Worm (Caenorhabditis elegans) whole organism, early embryonic: ENCODE measurements around the gene F54B8.1.

Source experiments
- B0310.2 ChIP-seq: sonication (generic microtip); optimal IDR thresholded peaks from 2 replicates; lab custom pipeline; 2016; ENCODE audit warnings: mild to moderate bottlenecking, missing genetic modification characterization, missing compliant biosample characterization
- F13C5.2 ChIP-seq: sonication (generic microtip); optimal IDR thresholded peaks from 2 replicates; lab custom pipeline; 2017; ENCODE audit warnings: mild to moderate bottlenecking, missing genetic modification characterization, inconsistent platforms, missing compliant biosample characterization
- aly-1 ChIP-seq: sonication (generic microtip); optimal IDR thresholded peaks from 2 replicates; lab custom pipeline; 2016; ENCODE audit warnings: missing genetic modification characterization, missing compliant biosample characterization
- ama-1 ChIP-seq: fragments of 150-350 bp; optimal IDR thresholded peaks from 2 replicates; lab custom pipeline; 2014
- ceh-13 ChIP-seq: fragments of 200-800 bp; sonication (Bioruptor generic); optimal IDR thresholded peaks from 2 replicates; lab custom pipeline; 2018; ENCODE audit warnings: mild to moderate bottlenecking, missing genetic modification characterization, missing compliant biosample characterization
- ceh-36 ChIP-seq: sonication (generic microtip); optimal IDR thresholded peaks from 2 replicates; lab custom pipeline; 2016; ENCODE audit warnings: missing genetic modification characterization, inconsistent platforms, missing compliant biosample characterization
- ets-7 ChIP-seq: sonication (generic microtip); optimal IDR thresholded peaks from 2 replicates; lab custom pipeline; 2016; ENCODE audit warnings: missing genotype, missing genetic modification characterization, missing compliant biosample characterization
- flt-1 ChIP-seq: fragments of 200-800 bp; sonication (Bioruptor generic); IDR thresholded peaks from 2 replicates; pipeline ENCODE4 v1.3.6; 2022; ENCODE audit warnings: missing genetic modification characterization, missing compliant biosample characterization
- hmbx-1 ChIP-seq: sonication (generic microtip); optimal IDR thresholded peaks from 2 replicates; lab custom pipeline; 2016; ENCODE audit warnings: mild to moderate bottlenecking, missing genetic modification characterization, missing compliant biosample characterization
- hmg-4 ChIP-seq: fragments of 200-800 bp; sonication (Bioruptor generic); optimal IDR thresholded peaks from 2 replicates; lab custom pipeline; 2018; ENCODE audit warnings: mild to moderate bottlenecking, missing genetic modification characterization, missing compliant biosample characterization
- hnd-1 ChIP-seq: sonication (generic microtip); optimal IDR thresholded peaks from 2 replicates; lab custom pipeline; 2016; ENCODE audit warnings: missing genetic modification characterization, missing compliant biosample characterization
- pes-1 ChIP-seq: fragments of 200-800 bp; sonication (Bioruptor generic); IDR thresholded peaks from 2 replicates; pipeline ENCODE4 v1.3.6; 2022; ENCODE audit warnings: missing genetic modification reagents, missing genetic modification characterization, missing compliant biosample characterization
- scrt-1 ChIP-seq: fragments of 200-800 bp; sonication (Bioruptor generic); IDR thresholded peaks from 2 replicates; pipeline ENCODE4 v1.3.6; 2022; ENCODE audit warnings: missing genetic modification characterization, missing compliant biosample characterization
- sea-1 ChIP-seq: fragments of 200-800 bp; sonication (Bioruptor generic); conservative IDR thresholded peaks from 2 replicates; pipeline ENCODE4 v1.3.6; 2022; ENCODE audit warnings: missing genetic modification characterization, missing compliant biosample characterization
- tbx-11 ChIP-seq: fragments of 200-800 bp; sonication (Bioruptor generic); IDR thresholded peaks from 2 replicates; pipeline ENCODE4 v1.3.6; 2022; ENCODE audit warnings: missing genetic modification characterization, missing compliant biosample characterization
- tbx-37 ChIP-seq: fragments of 200-800 bp; sonication (Bioruptor generic); conservative IDR thresholded peaks from 2 replicates; pipeline ENCODE4 v1.3.6; 2022; ENCODE audit warnings: missing genetic modification reagents, missing genetic modification characterization, missing compliant biosample characterization
- tra-4 ChIP-seq: sonication (generic microtip); optimal IDR thresholded peaks from 2 replicates; lab custom pipeline; 2017; ENCODE audit warnings: missing genetic modification characterization, missing compliant biosample characterization

Gene F54B8.1

DNA sequence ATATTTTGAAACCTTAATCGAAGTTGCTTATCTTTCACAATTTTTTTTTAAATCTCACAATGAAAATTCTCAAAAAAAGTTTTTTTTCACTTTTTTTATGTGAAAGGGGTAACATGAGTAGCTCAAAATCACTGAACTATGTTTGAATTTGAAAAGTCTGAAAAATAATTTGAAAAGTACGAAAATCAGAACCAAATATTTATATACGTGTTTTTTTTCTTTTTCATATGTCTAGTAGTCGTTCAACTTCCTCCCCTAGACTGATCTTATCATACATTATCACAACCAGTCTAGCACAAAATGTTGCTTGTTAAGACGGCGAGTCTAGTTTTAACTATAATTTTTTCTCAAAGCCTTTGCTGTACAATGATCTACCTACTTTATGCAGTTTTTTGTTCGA lies 10.9 kb downstream of the F54B8.1 start, which contains the start of gene srbc-49:
TSS of gene srbc-49 (plus strand) at position 301 of the 400 bp plus-strand sequence.
- TF ChIP-seq sea-1 = no peak
- TF ChIP-seq hmbx-1 (tag; lab: Kevin White, UChicago) = no peak
- no peak for TF ChIP-seq F13C5.2 (tag; lab: Kevin White, UChicago)
- no peak for TF ChIP-seq hnd-1 (tag; lab: Kevin White, UChicago)
- no peak for TF ChIP-seq ceh-13
- TF ChIP-seq scrt-1 (GFP tag; lab: Robert Waterston, UW) = no peak
- TF ChIP-seq ceh-36 (tag; lab: Kevin White, UChicago) = no peak
- no peak for TF ChIP-seq B0310.2 (tag; lab: Kevin White, UChicago)
- TF ChIP-seq hmg-4 = no peak
- TF ChIP-seq tbx-11 (GFP tag; lab: Robert Waterston, UW) = no peak

DNA sequence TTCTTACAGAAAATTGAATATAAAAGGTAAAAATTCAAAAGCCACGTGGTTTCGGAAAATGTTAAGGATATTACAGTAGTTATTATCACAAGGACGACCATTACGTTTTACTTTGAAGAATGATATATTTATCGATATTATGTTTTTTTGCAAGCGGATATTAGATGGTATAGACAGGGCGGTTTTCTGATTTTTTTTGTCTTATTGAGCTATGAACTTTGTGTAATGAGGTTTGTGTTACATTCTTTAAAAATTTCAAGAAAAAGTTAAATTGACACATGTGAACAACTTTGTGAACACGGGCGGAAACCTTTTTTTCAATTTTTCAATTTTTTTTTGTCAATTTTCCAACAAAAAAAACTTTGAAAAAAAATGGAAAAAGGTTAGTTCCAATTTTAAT lies 14.3 kb downstream of the F54B8.1 start, which contains the start of gene srbc-50:
TSS of gene srbc-50 (minus strand) at position 101 of the 400 bp plus-strand sequence.
- no peak for TF ChIP-seq ets-7 (tag; lab: Kevin White, UChicago)
- TF ChIP-seq tbx-37 = no peak
- no peak for TF ChIP-seq scrt-1 (GFP tag; lab: Robert Waterston, UW)
- TF ChIP-seq ama-1 (lab: Kevin White, UChicago) = no peak
- no peak for TF ChIP-seq ceh-13
- no peak for TF ChIP-seq flt-1 (GFP tag; lab: Robert Waterston, UW)

DNA sequence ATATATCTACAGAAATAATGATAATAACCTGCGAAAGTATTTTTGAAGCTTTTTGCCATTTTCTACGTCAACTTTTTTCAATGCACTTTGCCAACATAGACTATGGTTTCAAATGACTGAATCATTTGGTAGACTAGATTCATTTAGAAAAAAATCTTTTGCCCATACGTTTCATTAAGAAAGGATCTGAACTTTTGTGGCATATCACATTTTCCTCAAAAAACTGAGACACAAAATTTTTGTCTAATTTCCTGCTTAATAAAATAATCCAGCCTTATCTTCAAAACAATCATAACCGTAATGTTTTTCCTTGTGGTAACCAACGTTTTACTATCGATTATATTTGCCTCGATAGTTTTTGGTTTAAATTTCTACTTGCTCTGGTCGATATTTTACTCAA lies 15.6 kb downstream of the F54B8.1 start, which contains the start of gene srbc-51:
TSS of gene srbc-51 (plus strand) at position 301 of the 400 bp plus-strand sequence.
- no peak for TF ChIP-seq B0310.2 (tag; lab: Kevin White, UChicago)
- TF ChIP-seq sea-1 = no peak
- no peak for TF ChIP-seq ceh-36 (tag; lab: Kevin White, UChicago)
- no peak for TF ChIP-seq hmg-4
- TF ChIP-seq ama-1 (lab: Kevin White, UChicago) = no peak
- no peak for TF ChIP-seq aly-1 (tag; lab: Kevin White, UChicago)
- TF ChIP-seq pes-1 (GFP tag; lab: Robert Waterston, UW) = no peak
- TF ChIP-seq ets-7 (tag; lab: Kevin White, UChicago) = no peak
- TF ChIP-seq tra-4 (tag; lab: Kevin White, UChicago) = no peak
- no peak for TF ChIP-seq tbx-37
- no peak for TF ChIP-seq F13C5.2 (tag; lab: Kevin White, UChicago)
- no peak for TF ChIP-seq ceh-13
- TF ChIP-seq hmbx-1 (tag; lab: Kevin White, UChicago) = no peak
- no peak for TF ChIP-seq tbx-11 (GFP tag; lab: Robert Waterston, UW)
- TF ChIP-seq scrt-1 (GFP tag; lab: Robert Waterston, UW) = no peak
- no peak for TF ChIP-seq hnd-1 (tag; lab: Kevin White, UChicago)

DNA sequence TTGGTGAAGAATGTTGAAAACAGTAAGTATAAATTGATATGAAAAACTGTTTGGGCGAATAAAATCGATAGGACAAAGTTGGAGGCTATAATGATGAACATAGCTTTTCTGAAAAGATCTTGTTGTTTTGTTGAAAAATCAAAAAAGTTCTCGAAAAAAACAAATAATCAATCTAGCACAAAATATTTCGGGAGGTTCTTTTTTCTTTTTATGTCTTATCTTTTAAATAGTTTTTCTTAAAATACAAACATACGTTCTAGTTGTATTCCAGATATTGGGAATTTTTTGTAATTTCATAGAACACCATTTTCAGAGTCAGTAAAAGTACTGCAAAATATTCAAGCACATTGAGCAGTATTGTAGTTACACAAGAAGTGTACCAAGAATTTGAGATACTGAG lies 19.4 kb downstream of the F54B8.1 start, which contains the start of gene srbc-55:
TSS of gene srbc-55 (minus strand) at position 101 of the 400 bp plus-strand sequence.
- no peak for TF ChIP-seq hnd-1 (tag; lab: Kevin White, UChicago)
- TF ChIP-seq pes-1 (GFP tag; lab: Robert Waterston, UW) = no peak
- TF ChIP-seq tra-4 (tag; lab: Kevin White, UChicago) = no peak
- TF ChIP-seq hmg-4 = no peak
- no peak for TF ChIP-seq ets-7 (tag; lab: Kevin White, UChicago)
- TF ChIP-seq flt-1 (GFP tag; lab: Robert Waterston, UW) = no peak
- no peak for TF ChIP-seq ama-1 (lab: Kevin White, UChicago)
- no peak for TF ChIP-seq B0310.2 (tag; lab: Kevin White, UChicago)
- no peak for TF ChIP-seq tbx-11 (GFP tag; lab: Robert Waterston, UW)
- no peak for TF ChIP-seq tbx-37
- TF ChIP-seq ceh-36 (tag; lab: Kevin White, UChicago) = no peak
- TF ChIP-seq ceh-13 = no peak
- TF ChIP-seq sea-1 = no peak
- TF ChIP-seq F13C5.2 (tag; lab: Kevin White, UChicago) = no peak
- TF ChIP-seq hmbx-1 (tag; lab: Kevin White, UChicago) = no peak
- no peak for TF ChIP-seq scrt-1 (GFP tag; lab: Robert Waterston, UW)
- no peak for TF ChIP-seq aly-1 (tag; lab: Kevin White, UChicago)

DNA sequence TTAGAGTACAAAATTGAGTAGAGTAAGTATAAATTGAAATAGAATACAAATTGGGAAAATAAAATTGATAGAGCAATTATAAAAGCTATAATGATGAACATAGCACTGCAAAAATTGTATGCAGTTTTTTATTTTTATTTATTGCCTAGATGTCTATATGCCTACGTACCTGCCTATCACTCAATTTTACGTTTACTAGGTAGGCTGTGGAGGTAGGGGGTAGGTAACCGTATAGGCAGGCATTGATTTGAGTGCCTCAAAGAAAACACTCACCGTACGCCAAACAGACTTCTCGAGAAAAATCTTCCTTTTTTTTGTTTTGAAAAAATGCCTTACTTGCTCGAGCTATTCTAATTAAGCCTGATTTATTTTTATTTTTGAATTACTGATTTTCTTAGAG lies 21.0 kb downstream of the F54B8.1 start, which contains the start of gene srbc-56:
TSS of gene srbc-56 (minus strand) at position 101 of the 400 bp plus-strand sequence.
- TF ChIP-seq ceh-13 = no peak
- TF ChIP-seq scrt-1 (GFP tag; lab: Robert Waterston, UW) = no peak
- TF ChIP-seq ceh-36 (tag; lab: Kevin White, UChicago) = no peak
- TF ChIP-seq F13C5.2 (tag; lab: Kevin White, UChicago) = no peak
- no peak for TF ChIP-seq hnd-1 (tag; lab: Kevin White, UChicago)
- no peak for TF ChIP-seq ama-1 (lab: Kevin White, UChicago)
- TF ChIP-seq tra-4 (tag; lab: Kevin White, UChicago) = no peak
- TF ChIP-seq pes-1 (GFP tag; lab: Robert Waterston, UW) = no peak
- no peak for TF ChIP-seq sea-1
- no peak for TF ChIP-seq flt-1 (GFP tag; lab: Robert Waterston, UW)
- no peak for TF ChIP-seq hmbx-1 (tag; lab: Kevin White, UChicago)
- TF ChIP-seq tbx-11 (GFP tag; lab: Robert Waterston, UW) = no peak
- TF ChIP-seq tbx-37 = no peak

DNA sequence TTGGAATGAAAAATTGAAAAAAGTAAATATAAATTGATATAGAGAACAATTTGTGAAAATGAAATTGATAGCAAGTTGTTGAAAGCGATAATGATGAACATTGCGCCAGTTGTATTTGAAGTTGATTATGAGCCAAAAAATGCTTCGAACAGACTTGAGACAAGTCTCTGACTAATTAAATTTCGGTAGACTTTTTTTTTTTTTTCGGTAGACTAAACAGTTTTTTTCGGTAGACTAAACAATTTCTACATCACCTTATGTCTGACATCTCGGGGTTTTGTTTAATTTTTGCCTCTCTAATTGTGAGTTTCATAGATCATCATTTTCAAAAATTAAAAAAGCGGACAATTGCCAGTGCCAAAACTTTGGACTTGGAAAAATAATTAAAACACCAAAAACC lies 23.1 kb downstream of the F54B8.1 start, which contains the start of gene srbc-54:
TSS of gene srbc-54 (minus strand) at position 101 of the 400 bp plus-strand sequence.
- no peak for TF ChIP-seq B0310.2 (tag; lab: Kevin White, UChicago)
- no peak for TF ChIP-seq hmg-4
- no peak for TF ChIP-seq pes-1 (GFP tag; lab: Robert Waterston, UW)
- TF ChIP-seq sea-1 = no peak
- TF ChIP-seq F13C5.2 (tag; lab: Kevin White, UChicago) = no peak

DNA sequence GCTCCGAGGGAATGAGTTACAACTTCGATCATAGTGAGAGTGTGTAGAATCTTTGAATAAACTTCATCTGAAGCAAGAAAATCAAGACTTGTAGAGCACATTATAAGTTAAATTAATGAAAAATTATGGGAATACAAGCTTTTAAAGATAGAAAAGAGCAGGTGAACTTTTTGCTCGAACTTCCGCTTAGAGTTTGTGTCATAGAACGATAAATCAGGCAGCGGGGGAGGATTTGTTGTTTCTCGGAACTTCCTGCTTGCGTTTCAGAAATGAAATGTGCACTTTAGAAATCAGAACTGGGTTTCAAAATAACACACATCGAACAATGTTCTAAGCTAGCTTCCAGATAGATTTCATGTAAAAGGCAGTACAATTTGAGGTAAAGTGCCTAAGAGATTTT lies 30.5 kb downstream of the F54B8.1 start, which contains the start of gene srh-149:
TSS of gene srh-149 (minus strand) at position 101 of the 400 bp plus-strand sequence.
- no peak for TF ChIP-seq B0310.2 (tag; lab: Kevin White, UChicago)
- TF ChIP-seq ceh-13 = no peak
- no peak for TF ChIP-seq scrt-1 (GFP tag; lab: Robert Waterston, UW)
- no peak for TF ChIP-seq tbx-37
- no peak for TF ChIP-seq ama-1 (lab: Kevin White, UChicago)
- no peak for TF ChIP-seq flt-1 (GFP tag; lab: Robert Waterston, UW)
- TF ChIP-seq tbx-11 (GFP tag; lab: Robert Waterston, UW) = no peak
- no peak for TF ChIP-seq hmbx-1 (tag; lab: Kevin White, UChicago)
- TF ChIP-seq ets-7 (tag; lab: Kevin White, UChicago) = no peak
- no peak for TF ChIP-seq tra-4 (tag; lab: Kevin White, UChicago)
- no peak for TF ChIP-seq ceh-36 (tag; lab: Kevin White, UChicago)
- TF ChIP-seq hnd-1 (tag; lab: Kevin White, UChicago) = no peak
- TF ChIP-seq hmg-4 = no peak
- no peak for TF ChIP-seq F13C5.2 (tag; lab: Kevin White, UChicago)
- no peak for TF ChIP-seq pes-1 (GFP tag; lab: Robert Waterston, UW)
- no peak for TF ChIP-seq aly-1 (tag; lab: Kevin White, UChicago)
- TF ChIP-seq sea-1 = no peak
